Fruit fly (Drosophila melanogaster) whole organism, adult: Measurements from ENCODE around the gene Ir67b.

Experiments
- CG12768 ChIP-seq: fragments of 200-800 bp; sonication (Bioruptor generic); optimal IDR thresholded peaks from 2 replicates; lab custom pipeline; 2017; ENCODE audit warnings: missing biosample characterization, missing genetic modification characterization, mild to moderate bottlenecking, moderate library complexity, missing genetic modification reagents
- Crg-1 ChIP-seq: fragments of 200-800 bp; sonication (Bioruptor generic); optimal IDR thresholded peaks from 2 replicates; lab custom pipeline; 2016; ENCODE audit warnings: missing biosample characterization, missing genetic modification characterization
- Mnt ChIP-seq: fragments of 200-800 bp; sonication (Bioruptor generic); optimal IDR thresholded peaks from 2 replicates; lab custom pipeline; 2016; ENCODE audit warnings: missing biosample characterization, mild to moderate bottlenecking, missing genetic modification characterization
- bab1 ChIP-seq: fragments of 200-800 bp; sonication (Bioruptor generic); optimal IDR thresholded peaks from 3 replicates; lab custom pipeline; 2019; ENCODE audit warnings: missing biosample characterization, mild to moderate bottlenecking, missing genetic modification characterization, moderate library complexity
- cic ChIP-seq: fragments of 200-800 bp; sonication (Bioruptor generic); optimal IDR thresholded peaks from 2 replicates; lab custom pipeline; 2017; ENCODE audit warnings: missing biosample characterization, mild to moderate bottlenecking, missing genetic modification characterization, moderate library complexity
- tj ChIP-seq: fragments of 200-800 bp; sonication (Bioruptor generic); optimal IDR thresholded peaks from 3 replicates; lab custom pipeline; 2017; ENCODE audit warnings: missing biosample characterization, mild to moderate bottlenecking, missing genetic modification characterization, moderate library complexity
- toe ChIP-seq: fragments of 200-800 bp; sonication (Bioruptor generic); optimal IDR thresholded peaks from 2 replicates; lab custom pipeline; 2016; ENCODE audit warnings: missing biosample characterization, missing genetic modification characterization

DNA sequence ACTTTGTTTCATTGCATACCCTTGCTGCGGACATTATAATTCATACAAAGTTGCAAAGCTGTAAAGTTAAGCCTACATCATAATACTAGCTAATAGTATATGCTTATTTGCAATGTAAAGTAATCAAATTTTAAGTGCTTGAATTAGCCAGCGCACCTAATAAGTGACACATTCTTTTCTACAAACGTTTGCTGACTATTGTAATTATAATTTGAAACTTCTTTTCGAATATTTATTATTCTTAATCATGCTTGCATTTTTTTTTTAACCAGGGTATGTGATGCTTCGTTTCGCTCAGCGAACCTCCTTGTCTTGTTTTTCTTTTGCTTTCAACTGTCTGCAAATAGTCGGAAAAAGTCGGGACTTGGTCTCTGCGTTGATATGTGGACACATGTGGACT is 49.9 kb downstream of the Ir67b start:
- no peak for TF ChIP-seq toe
- TF ChIP-seq CG12768 (GFP tag; lab: Kevin White, UChicago): no peak
- TF ChIP-seq cic: no peak
- TF ChIP-seq tj (GFP tag; lab: Kevin White, UChicago): no peak
- no peak for TF ChIP-seq Mnt (GFP tag; lab: Kevin White, UChicago)
- TF ChIP-seq Crg-1 (GFP tag; lab: Kevin White, UChicago): no peak
- TF ChIP-seq bab1: no peak
